Worm (Caenorhabditis elegans) whole organism, L1 larva: ENCODE measurements around the gene Y9C12A.1.

ENCODE experiments used
- C16A3.4 ChIP-seq: fragments of 150-350 bp; optimal IDR thresholded peaks from 2 replicates; lab custom pipeline; 2014; ENCODE audit warnings: missing biosample characterization, missing genetic modification characterization
- F16B12.6 ChIP-seq: fragments of 150-350 bp; optimal IDR thresholded peaks from 2 replicates; lab custom pipeline; 2014; ENCODE audit warnings: missing biosample characterization, missing genetic modification characterization
- dpl-1 ChIP-seq, 3 experiments: fragments of 150-350 bp in 2 of 3; sonication (generic microtip) in 1 of 3; optimal IDR thresholded peaks; 2 replicates each; lab custom pipeline; 2014 to 2017; ENCODE audit warnings: missing biosample characterization in 3 of 3, missing genetic modification characterization in 3 of 3, missing genetic modification reagents in 3 of 3
- elt-2 ChIP-seq: sonication (generic microtip); optimal IDR thresholded peaks from 2 replicates; lab custom pipeline; 2016; ENCODE audit warnings: missing genetic modification characterization, mild to moderate bottlenecking, inconsistent platforms, missing compliant biosample characterization, missing genetic modification reagents
- lin-15B ChIP-seq: fragments of 150-350 bp; sonication (generic microtip); optimal IDR thresholded peaks from 3 replicates; lab custom pipeline; 2014; ENCODE audit warnings: missing biosample characterization, missing genetic modification characterization
- mdl-1 ChIP-seq, 2 experiments: fragments of 150-350 bp; optimal IDR thresholded peaks; 2 replicates each; lab custom pipeline; 2014 to 2017; ENCODE audit warnings: missing biosample characterization in 2 of 2, missing genetic modification characterization in 2 of 2, inconsistent platforms in 1 of 2
- nhr-11 ChIP-seq: fragments of 150-350 bp; optimal IDR thresholded peaks from 2 replicates; lab custom pipeline; 2014; ENCODE audit warnings: missing biosample characterization, missing genetic modification characterization
- nhr-12 ChIP-seq: sonication (generic microtip); optimal IDR thresholded peaks from 2 replicates; lab custom pipeline; 2017; ENCODE audit warnings: missing biosample characterization, missing genetic modification characterization
- nhr-237 ChIP-seq: fragments of 150-350 bp; optimal IDR thresholded peaks from 2 replicates; lab custom pipeline; 2014; ENCODE audit warnings: missing biosample characterization, missing genetic modification characterization
- rnt-1 ChIP-seq: sonication (generic microtip); optimal IDR thresholded peaks from 2 replicates; lab custom pipeline; 2016; ENCODE audit warnings: mild to moderate bottlenecking, missing genetic modification characterization, moderate library complexity, missing compliant biosample characterization
- swsn-7 ChIP-seq: sonication (generic microtip); optimal IDR thresholded peaks from 2 replicates; lab custom pipeline; 2016; ENCODE audit warnings: missing genetic modification characterization, missing compliant biosample characterization
- zag-1 ChIP-seq: fragments of 150-350 bp; optimal IDR thresholded peaks from 2 replicates; lab custom pipeline; 2014; ENCODE audit warnings: missing biosample characterization, missing genetic modification characterization

- no peak for TF ChIP-seq mdl-1 (tag; optimal IDR thresholded peaks at IDR 0.05; lab: Kevin White, UChicago)
- TF ChIP-seq nhr-237 (tag; lab: Kevin White, UChicago): no peak
- TF ChIP-seq elt-2 (tag; lab: Kevin White, UChicago): no peak
- no peak for TF ChIP-seq dpl-1 (GFP tag; optimal IDR thresholded peaks at IDR 0.05; lab: Kevin White, UChicago)
- TF ChIP-seq rnt-1 (tag; lab: Kevin White, UChicago): no peak
- no peak for TF ChIP-seq C16A3.4 (tag; lab: Kevin White, UChicago)
- no peak for TF ChIP-seq lin-15B (tag; lab: Kevin White, UChicago)
- TF ChIP-seq swsn-7 (tag; lab: Kevin White, UChicago): no peak
- no peak for TF ChIP-seq F16B12.6 (tag; lab: Kevin White, UChicago)
- TF ChIP-seq zag-1 (tag; lab: Kevin White, UChicago): no peak
- TF ChIP-seq nhr-12: no peak
- TF ChIP-seq nhr-11 (tag; lab: Kevin White, UChicago): no peak
Observed at ce11 chrX:680920-681319, 1.7 kb downstream of the Y9C12A.1 start, which contains the start of gene T19D7.7.
